Worm (Caenorhabditis elegans) whole organism, L2 larva: ENCODE measurements around the gene gst-30.
"Not testable (repeated sequence)": the region's sequence is repeated elsewhere in the genome, so short reads cannot be mapped to it uniquely, and the experiment has no call there.

Experiments used
- C34F6.9 ChIP-seq: fragments of 150-350 bp; optimal IDR thresholded peaks from 2 replicates; lab custom pipeline; 2014; ENCODE audit warnings: missing biosample characterization, missing genetic modification characterization
- F13H6.1 ChIP-seq: sonication (generic microtip); optimal IDR thresholded peaks from 2 replicates; lab custom pipeline; 2016; ENCODE audit warnings: missing genetic modification characterization, missing compliant biosample characterization
- R02D3.7 ChIP-seq: fragments of 150-350 bp; optimal IDR thresholded peaks from 2 replicates; lab custom pipeline; 2014; ENCODE audit warnings: missing biosample characterization, missing genetic modification characterization
- Y55F3AM.14 ChIP-seq: fragments of 200-800 bp; sonication (Bioruptor generic); optimal IDR thresholded peaks from 2 replicates; lab custom pipeline; 2018; ENCODE audit warnings: mild to moderate bottlenecking, missing genetic modification characterization, missing compliant biosample characterization
- ZK546.5 ChIP-seq: sonication (generic microtip); optimal IDR thresholded peaks from 2 replicates; lab custom pipeline; 2017; ENCODE audit warnings: missing biosample characterization, missing genetic modification characterization
- alr-1 ChIP-seq: fragments of 150-350 bp; optimal IDR thresholded peaks from 2 replicates; lab custom pipeline; 2014; ENCODE audit warnings: missing biosample characterization, missing genetic modification characterization
- aly-2 ChIP-seq: fragments of 150-350 bp; optimal IDR thresholded peaks from 2 replicates; lab custom pipeline; 2014; ENCODE audit warnings: missing biosample characterization, missing genetic modification characterization
- ama-1 ChIP-seq: fragments of 150-350 bp; optimal IDR thresholded peaks from 2 replicates; lab custom pipeline; 2018; ENCODE audit warnings: inconsistent platforms
- blmp-1 ChIP-seq: sonication (generic microtip); optimal IDR thresholded peaks from 2 replicates; lab custom pipeline; 2017; ENCODE audit warnings: missing genetic modification characterization, mild to moderate bottlenecking, missing compliant biosample characterization, antibody characterized with exemption, moderate library complexity; ENCODE audit not compliant: insufficient read depth
- ceh-16 ChIP-seq: fragments of 150-350 bp; optimal IDR thresholded peaks from 2 replicates; lab custom pipeline; 2014; ENCODE audit warnings: missing biosample characterization, missing genetic modification characterization
- ceh-82 ChIP-seq: fragments of 150-350 bp; optimal IDR thresholded peaks from 2 replicates; lab custom pipeline; 2014; ENCODE audit warnings: missing biosample characterization, missing genetic modification characterization
- crh-2 ChIP-seq: sonication (generic microtip); optimal IDR thresholded peaks from 2 replicates; lab custom pipeline; 2017; ENCODE audit warnings: missing biosample characterization, missing genetic modification characterization
- dmd-4 ChIP-seq: sonication (generic microtip); optimal IDR thresholded peaks from 2 replicates; lab custom pipeline; 2017; ENCODE audit warnings: missing biosample characterization, missing genetic modification characterization
- egl-27 ChIP-seq: sonication (generic microtip); optimal IDR thresholded peaks from 3 replicates; lab custom pipeline; 2017; ENCODE audit warnings: missing biosample characterization, missing genetic modification reagents, missing genetic modification characterization
- elt-1 ChIP-seq: fragments of 150-350 bp; optimal IDR thresholded peaks from 2 replicates; lab custom pipeline; 2014; ENCODE audit warnings: missing biosample characterization, missing genetic modification characterization
- elt-3 ChIP-seq: sonication (generic microtip); optimal IDR thresholded peaks from 2 replicates; lab custom pipeline; 2017; ENCODE audit warnings: missing biosample characterization, missing genetic modification characterization
- fos-1 ChIP-seq: fragments of 150-350 bp; optimal IDR thresholded peaks from 2 replicates; lab custom pipeline; 2014; ENCODE audit warnings: missing biosample characterization, missing genetic modification characterization
- gmeb-1 ChIP-seq: fragments of 150-350 bp; optimal IDR thresholded peaks from 2 replicates; lab custom pipeline; 2014; ENCODE audit warnings: missing biosample characterization, missing genetic modification characterization
- lin-11 ChIP-seq: fragments of 150-350 bp; sonication (generic microtip); optimal IDR thresholded peaks from 2 replicates; lab custom pipeline; 2014; ENCODE audit warnings: missing biosample characterization, missing genetic modification characterization, inconsistent platforms, mixed read lengths
- lin-13 ChIP-seq: fragments of 150-350 bp; optimal IDR thresholded peaks from 2 replicates; lab custom pipeline; 2014; ENCODE audit warnings: missing biosample characterization, missing genetic modification reagents, missing genetic modification characterization
- lin-39 ChIP-seq: fragments of 150-350 bp; optimal IDR thresholded peaks from 2 replicates; lab custom pipeline; 2014; ENCODE audit warnings: missing biosample characterization, missing genetic modification reagents, missing genetic modification characterization
- lsy-2 ChIP-seq, 2 experiments: fragments of 150-350 bp in 1 of 2; sonication (generic microtip) in 1 of 2; optimal IDR thresholded peaks; 2 replicates each; lab custom pipeline; 2014 to 2017; ENCODE audit warnings: missing biosample characterization in 2 of 2, missing genetic modification characterization in 2 of 2
- mab-5 ChIP-seq: fragments of 150-350 bp; optimal IDR thresholded peaks from 2 replicates; lab custom pipeline; 2014; ENCODE audit warnings: missing biosample characterization, missing genetic modification characterization
- mbf-1 ChIP-seq: sonication (generic microtip); optimal IDR thresholded peaks from 2 replicates; lab custom pipeline; 2017; ENCODE audit warnings: missing biosample characterization, missing genetic modification characterization
- mdl-1 ChIP-seq, 2 experiments: fragments of 150-350 bp in 1 of 2; sonication (generic microtip) in 1 of 2; optimal IDR thresholded peaks; 2 replicates each; lab custom pipeline; 2017; ENCODE audit warnings: missing biosample characterization in 2 of 2, missing genetic modification characterization in 2 of 2
- nhr-10 ChIP-seq: sonication (generic microtip); optimal IDR thresholded peaks from 2 replicates; lab custom pipeline; 2017; ENCODE audit warnings: missing biosample characterization, missing genetic modification characterization
- nhr-11 ChIP-seq: fragments of 150-350 bp; optimal IDR thresholded peaks from 2 replicates; lab custom pipeline; 2014; ENCODE audit warnings: missing biosample characterization, missing genetic modification characterization
- nhr-12 ChIP-seq: fragments of 150-350 bp; optimal IDR thresholded peaks from 2 replicates; lab custom pipeline; 2014; ENCODE audit warnings: missing biosample characterization, missing genetic modification characterization
- nhr-129 ChIP-seq: fragments of 150-350 bp; optimal IDR thresholded peaks from 2 replicates; lab custom pipeline; 2014; ENCODE audit warnings: missing biosample characterization, missing genetic modification characterization
- nhr-21 ChIP-seq: fragments of 150-350 bp; optimal IDR thresholded peaks from 2 replicates; lab custom pipeline; 2014; ENCODE audit warnings: missing biosample characterization, missing genetic modification characterization
- nhr-23 ChIP-seq: fragments of 150-350 bp; optimal IDR thresholded peaks from 2 replicates; lab custom pipeline; 2014; ENCODE audit warnings: missing biosample characterization, missing genetic modification reagents, missing genetic modification characterization
- nhr-237 ChIP-seq: fragments of 150-350 bp; optimal IDR thresholded peaks from 2 replicates; lab custom pipeline; 2014; ENCODE audit warnings: missing biosample characterization, missing genetic modification characterization
- nhr-25 ChIP-seq: fragments of 150-350 bp; sonication (generic microtip); optimal IDR thresholded peaks from 3 replicates; lab custom pipeline; 2014; ENCODE audit warnings: missing biosample characterization, missing genetic modification characterization
- nhr-6 ChIP-seq: fragments of 150-350 bp; optimal IDR thresholded peaks from 2 replicates; lab custom pipeline; 2014; ENCODE audit warnings: missing biosample characterization, missing genetic modification characterization
- nhr-77 ChIP-seq: fragments of 150-350 bp; optimal IDR thresholded peaks from 2 replicates; lab custom pipeline; 2014; ENCODE audit warnings: missing biosample characterization, missing genetic modification characterization
- peb-1 ChIP-seq: fragments of 150-350 bp; optimal IDR thresholded peaks from 2 replicates; lab custom pipeline; 2014; ENCODE audit warnings: missing biosample characterization, missing genetic modification characterization
- sem-4 ChIP-seq: fragments of 150-350 bp; optimal IDR thresholded peaks from 2 replicates; lab custom pipeline; 2014; ENCODE audit warnings: missing biosample characterization, missing genetic modification reagents, missing genetic modification characterization
- skn-1 ChIP-seq: sonication (generic microtip); optimal IDR thresholded peaks from 2 replicates; lab custom pipeline; 2017; ENCODE audit warnings: missing biosample characterization, missing genetic modification characterization
- sma-3 ChIP-seq: sonication (generic microtip); optimal IDR thresholded peaks from 2 replicates; lab custom pipeline; 2016; ENCODE audit warnings: missing genetic modification reagents, missing genetic modification characterization, missing compliant biosample characterization
- sma-9 ChIP-seq, 2 experiments: fragments of 150-350 bp in 1 of 2; sonication (generic microtip) in 1 of 2; optimal IDR thresholded peaks; 2 replicates each; lab custom pipeline; 2014 to 2016; ENCODE audit warnings: missing genetic modification characterization in 2 of 2, mild to moderate bottlenecking in 1 of 2, missing biosample characterization in 1 of 2, missing compliant biosample characterization in 1 of 2, missing genetic modification reagents in 1 of 2, moderate library complexity in 1 of 2
- snpc-4 ChIP-seq: fragments of 150-350 bp; optimal IDR thresholded peaks from 2 replicates; lab custom pipeline; 2014; ENCODE audit warnings: missing biosample characterization, missing genetic modification characterization
- unc-39 ChIP-seq: fragments of 150-350 bp; optimal IDR thresholded peaks from 2 replicates; lab custom pipeline; 2014; ENCODE audit warnings: missing biosample characterization, missing genetic modification characterization
- unc-55 ChIP-seq: fragments of 150-350 bp; sonication (generic microtip); optimal IDR thresholded peaks from 3 replicates; lab custom pipeline; 2014; ENCODE audit warnings: missing biosample characterization, missing genetic modification reagents, missing genetic modification characterization
- unc-62 ChIP-seq: fragments of 150-350 bp; optimal IDR thresholded peaks from 2 replicates; lab custom pipeline; 2014; ENCODE audit warnings: missing biosample characterization, missing genetic modification reagents, missing genetic modification characterization
- zag-1 ChIP-seq: fragments of 150-350 bp; optimal IDR thresholded peaks from 2 replicates; lab custom pipeline; 2014; ENCODE audit warnings: missing biosample characterization, missing genetic modification characterization
- ztf-1 ChIP-seq: fragments of 200-800 bp; sonication (Bioruptor generic); conservative IDR thresholded peaks from 2 replicates; pipeline ENCODE4 v1.3.6; 2022; ENCODE audit warnings: missing genetic modification characterization, missing compliant biosample characterization
- ztf-11 ChIP-seq: sonication (generic microtip); optimal IDR thresholded peaks from 2 replicates; lab custom pipeline; 2017; ENCODE audit warnings: missing biosample characterization, missing genetic modification characterization
- ztf-4 ChIP-seq: fragments of 150-350 bp; optimal IDR thresholded peaks from 2 replicates; lab custom pipeline; 2014; ENCODE audit warnings: missing biosample characterization, missing genetic modification characterization

The gst-30 gene

DNA sequence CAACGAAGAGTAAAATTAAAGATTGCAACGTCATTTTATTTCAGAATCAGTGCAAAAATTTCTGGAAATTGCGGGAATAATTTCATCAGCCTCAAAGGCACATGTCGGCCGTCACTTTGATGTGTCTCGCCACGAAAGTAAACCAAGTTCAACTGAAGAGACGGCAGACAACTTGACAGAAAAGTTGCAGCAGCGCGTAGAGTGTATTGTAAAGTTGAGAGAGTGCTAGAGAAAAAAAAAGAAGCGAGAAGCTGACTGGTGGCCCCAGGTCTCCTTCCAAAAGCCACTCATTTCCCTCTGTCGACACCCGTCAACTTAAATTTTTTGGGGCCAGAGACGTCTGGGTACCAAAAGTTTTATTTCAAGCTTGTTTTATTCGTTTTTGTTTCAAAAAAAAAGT is 30.6 kb downstream of the gst-30 start (continued):
- TF ChIP-seq F13H6.1 (tag; lab: Kevin White, UChicago): peak; percentile 76
- TF ChIP-seq skn-1 (tag; lab: Kevin White, UChicago): no peak
- TF ChIP-seq ztf-1: no peak
- TF ChIP-seq peb-1 (tag; lab: Kevin White, UChicago): no peak
- no peak for TF ChIP-seq dmd-4 (tag; lab: Kevin White, UChicago)
- no peak for TF ChIP-seq unc-39 (tag; lab: Kevin White, UChicago)
- TF ChIP-seq elt-3 (tag; lab: Kevin White, UChicago): no peak
- no peak for TF ChIP-seq ztf-11 (tag; lab: Kevin White, UChicago)
- TF ChIP-seq ztf-4: peak; percentile 39
- TF ChIP-seq unc-55 (GFP tag; lab: Kevin White, UChicago): peak; percentile 93

DNA sequence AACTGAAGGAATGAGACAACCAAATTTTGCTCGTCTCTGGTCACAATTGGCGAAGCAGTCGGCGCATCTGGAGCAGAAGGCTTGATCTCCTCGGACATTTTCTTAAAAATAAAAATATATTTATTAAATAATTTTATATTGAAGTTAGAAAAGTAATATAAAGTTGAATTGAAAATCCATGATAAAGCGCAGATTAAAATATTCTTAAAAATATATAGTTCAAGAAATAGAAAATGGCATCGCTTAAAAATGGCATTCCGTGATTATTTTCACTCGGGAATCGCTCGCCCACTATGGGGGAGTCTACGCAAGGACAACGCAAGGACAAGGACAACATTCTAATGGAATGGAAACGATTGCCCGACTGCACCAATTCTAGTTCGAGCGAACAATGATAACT is 31.2 kb downstream of the gst-30 start, which contains the start of gene sgt-1:
TSS of gene sgt-1 (minus strand) at position 101 of the 400 bp plus-strand sequence.
- TF ChIP-seq sma-9 (GFP tag; optimal IDR thresholded peaks at IDR 0.05; lab: Kevin White, UChicago); sma-9 (tag; optimal IDR thresholded peaks at IDR 0.05; lab: Kevin White, UChicago); ama-1 (lab: Kevin White, UChicago); ZK546.5 (tag; lab: Kevin White, UChicago): not testable (repeated sequence)

DNA sequence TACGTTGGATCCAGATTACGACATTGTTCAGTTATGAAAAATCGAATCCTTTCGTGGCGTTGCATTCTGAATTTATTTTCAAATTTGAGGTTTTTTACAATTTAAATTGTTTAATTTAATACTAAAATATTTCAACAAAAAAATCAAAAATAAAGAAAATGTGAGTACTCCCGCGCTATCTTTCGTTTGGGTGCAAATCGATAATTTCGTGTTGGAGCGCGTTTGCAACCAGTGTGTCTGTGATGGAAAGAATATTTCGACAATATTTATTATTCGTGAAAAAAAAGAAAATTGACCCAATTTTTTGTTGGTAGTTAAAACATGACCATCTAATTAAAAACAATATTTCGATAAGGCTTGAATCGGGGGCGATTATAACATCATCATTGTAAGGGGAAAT is 32.8 kb downstream of the gst-30 start, which contains the start of gene R05F9.9:
TSS of gene R05F9.9 (minus strand) at position 66 of the 400 bp plus-strand sequence.
- no peak for TF ChIP-seq mab-5 (tag; lab: Kevin White, UChicago)
- peak; percentile 15 for TF ChIP-seq gmeb-1 (tag; lab: Kevin White, UChicago)
- TF ChIP-seq ztf-11 (tag; lab: Kevin White, UChicago): no peak
- TF ChIP-seq nhr-11 (tag; lab: Kevin White, UChicago): no peak
- TF ChIP-seq ztf-4: peak; percentile 82
- TF ChIP-seq nhr-12 (tag; lab: Kevin White, UChicago): no peak
- no peak for TF ChIP-seq nhr-21 (tag; lab: Kevin White, UChicago)
- TF ChIP-seq ZK546.5 (tag; lab: Kevin White, UChicago): no peak
- peak; percentile 16 for TF ChIP-seq lin-13 (GFP tag; lab: Kevin White, UChicago)
- TF ChIP-seq nhr-129 (tag; lab: Kevin White, UChicago): peak; percentile 2
- TF ChIP-seq nhr-23 (tag; lab: Kevin White, UChicago): no peak
- no peak for TF ChIP-seq snpc-4 (tag; lab: Kevin White, UChicago)
- peak; percentile 70 for TF ChIP-seq unc-55 (GFP tag; lab: Kevin White, UChicago)
- TF ChIP-seq zag-1: no peak
- TF ChIP-seq egl-27: no peak
- no peak for TF ChIP-seq peb-1 (tag; lab: Kevin White, UChicago)
- no peak for TF ChIP-seq unc-62 (GFP tag; lab: Kevin White, UChicago)
- TF ChIP-seq nhr-77: no peak
- TF ChIP-seq elt-3 (tag; lab: Kevin White, UChicago): no peak
- no peak for TF ChIP-seq sma-3 (GFP tag; lab: Kevin White, UChicago)
- TF ChIP-seq dmd-4 (tag; lab: Kevin White, UChicago): no peak
- no peak for TF ChIP-seq lin-11 (tag; lab: Kevin White, UChicago)
- no peak for TF ChIP-seq sma-9 (GFP tag; optimal IDR thresholded peaks at IDR 0.05; lab: Kevin White, UChicago)
- TF ChIP-seq sma-9 (tag; optimal IDR thresholded peaks at IDR 0.05; lab: Kevin White, UChicago): no peak
- no peak for TF ChIP-seq unc-39 (tag; lab: Kevin White, UChicago)
- TF ChIP-seq ceh-82: no peak
- TF ChIP-seq lin-39: no peak
- no peak for TF ChIP-seq ceh-16 (tag; lab: Kevin White, UChicago)
- TF ChIP-seq blmp-1: no peak
- no peak for TF ChIP-seq elt-1 (tag; lab: Kevin White, UChicago)
- TF ChIP-seq mbf-1 (tag; lab: Kevin White, UChicago): no peak
- no peak for TF ChIP-seq nhr-25
- peak; percentile 67 for TF ChIP-seq C34F6.9 (tag; lab: Kevin White, UChicago)
- TF ChIP-seq mdl-1 (tag; optimal IDR thresholded peaks at IDR 0.05; lab: Kevin White, UChicago): no peak
- TF ChIP-seq R02D3.7: no peak
- no peak for TF ChIP-seq fos-1 (tag; lab: Kevin White, UChicago)
- TF ChIP-seq ama-1 (lab: Kevin White, UChicago): peak; percentile 62
- TF ChIP-seq nhr-237 (tag; lab: Kevin White, UChicago): no peak
- TF ChIP-seq F13H6.1 (tag; lab: Kevin White, UChicago): no peak
- no peak for TF ChIP-seq sem-4 (tag; lab: Kevin White, UChicago)
- TF ChIP-seq Y55F3AM.14: no peak
- TF ChIP-seq nhr-6 (tag; lab: Kevin White, UChicago): no peak
- TF ChIP-seq aly-2 (tag; lab: Kevin White, UChicago): no peak
- peak in 1 of 2 experiments; percentile 74 for TF ChIP-seq lsy-2 (tag; optimal IDR thresholded peaks at IDR 0.05; lab: Kevin White, UChicago)
- no peak for TF ChIP-seq ztf-1
- no peak for TF ChIP-seq skn-1 (tag; lab: Kevin White, UChicago)
- no peak for TF ChIP-seq alr-1 (tag; lab: Kevin White, UChicago)
- no peak for TF ChIP-seq nhr-10 (tag; lab: Kevin White, UChicago)
- peak; percentile 72 for TF ChIP-seq crh-2 (tag; lab: Kevin White, UChicago)
